Worm (Caenorhabditis elegans) whole organism, L3 larva: Measurements from ENCODE around the gene C51E3.6.

Experiments
- R02D3.7 ChIP-seq: fragments of 150-350 bp; optimal IDR thresholded peaks from 2 replicates; lab custom pipeline; 2014; ENCODE audit warnings: missing biosample characterization, missing genetic modification characterization
- lin-39 ChIP-seq: fragments of 150-350 bp; optimal IDR thresholded peaks from 2 replicates; lab custom pipeline; 2018; ENCODE audit warnings: missing biosample characterization, missing genetic modification reagents, missing genetic modification characterization
- nhr-77 ChIP-seq: fragments of 150-350 bp; optimal IDR thresholded peaks from 2 replicates; lab custom pipeline; 2014; ENCODE audit warnings: missing biosample characterization, missing genetic modification characterization
- pqm-1 ChIP-seq: fragments of 150-350 bp; optimal IDR thresholded peaks from 2 replicates; lab custom pipeline; 2017; ENCODE audit warnings: missing biosample characterization, missing genetic modification characterization, inconsistent platforms
- tbx-2 ChIP-seq: sonication (generic microtip); optimal IDR thresholded peaks from 2 replicates; lab custom pipeline; 2016; ENCODE audit warnings: mild to moderate bottlenecking, missing genetic modification characterization, missing compliant biosample characterization
- unc-62 ChIP-seq: fragments of 150-350 bp; sonication (generic microtip); optimal IDR thresholded peaks from 4 replicates; lab custom pipeline; 2014; ENCODE audit warnings: missing biosample characterization, missing genetic modification reagents, missing genetic modification characterization
- zag-1 ChIP-seq: fragments of 150-350 bp; optimal IDR thresholded peaks from 2 replicates; lab custom pipeline; 2014; ENCODE audit warnings: missing biosample characterization, missing genetic modification characterization

- TF ChIP-seq pqm-1 (peak; percentile 9), R02D3.7 (tag; lab: Kevin White, UChicago) (no peak), zag-1 (no peak), nhr-77 (tag; lab: Kevin White, UChicago) (no peak), lin-39 (no peak), tbx-2 (tag; lab: Kevin White, UChicago) (no peak), unc-62 (GFP tag; lab: Kevin White, UChicago) (no peak)
Observed at ce11 chrV:10178166-10178565, 11.9 kb upstream of the C51E3.6 start.
